Fruit fly (Drosophila melanogaster): ENCODE measurements around the gene CG7299.

CG7299 gene

dm6 chr2L:10646115-10646514, 38.1 kb downstream of the CG7299 start, which contains the start of gene CG17097:
CG17097 (plus strand) TSS chr2L:10646415.
- TF ChIP-seq h (optimal IDR thresholded peaks at IDR 0.05), result no peak
- no peak for TF ChIP-seq insv (optimal IDR thresholded peaks at IDR 0.05)
- TF ChIP-seq psq (optimal IDR thresholded peaks at IDR 0.05), result no peak

- TF ChIP-seq psq (optimal IDR thresholded peaks at IDR 0.05) (no peak), Myc (optimal IDR thresholded peaks at IDR 0.05) (no peak), ttk (optimal IDR thresholded peaks at IDR 0.05) (no peak), insv (optimal IDR thresholded peaks at IDR 0.05) (no peak), h (optimal IDR thresholded peaks at IDR 0.05) (no peak), Sin3A (optimal IDR thresholded peaks at IDR 0.05) (no peak)
These were observed 40.5 kb downstream of the CG7299 start, which contains the start of gene CG18284 for dm6 chr2L:10643671-10644070. CG18284 (plus strand) TSS chr2L:10643971.

- no peak for TF ChIP-seq insv (optimal IDR thresholded peaks at IDR 0.05)
These were observed 44.6 kb downstream of the CG7299 start, which contains the start of gene CG31872 for dm6 chr2L:10639631-10640030. CG31872 (plus strand) TSS chr2L:10639931.

dm6 chr2L:10638371-10638770, 45.8 kb downstream of the CG7299 start, which contains the start of gene CG7329:
CG7329 (minus strand) TSS chr2L:10638471.
- TF ChIP-seq h (optimal IDR thresholded peaks at IDR 0.05) (no peak), ttk (optimal IDR thresholded peaks at IDR 0.05) (no peak), Myc (optimal IDR thresholded peaks at IDR 0.05) (no peak), Sin3A (optimal IDR thresholded peaks at IDR 0.05) (no peak), insv (optimal IDR thresholded peaks at IDR 0.05) (no peak), psq (optimal IDR thresholded peaks at IDR 0.05) (no peak)
